Fruit fly (Drosophila melanogaster) whole organism, pupa: ENCODE results near the gene CG11638.

Experiments
- CG32121 ChIP-seq: fragments of 200-800 bp; sonication (Bioruptor generic); IDR thresholded peaks from 2 replicates; pipeline ENCODE4 v1.3.6; 2022; ENCODE audit warnings: missing biosample characterization, missing genetic modification characterization
- CG8159 ChIP-seq: fragments of 200-800 bp; sonication (Bioruptor generic); optimal IDR thresholded peaks from 3 replicates; lab custom pipeline; 2018; ENCODE audit warnings: missing biosample characterization, mild to moderate bottlenecking, missing genetic modification characterization, moderate library complexity
- Ets98B ChIP-seq: fragments of 200-800 bp; sonication (Bioruptor generic); IDR thresholded peaks from 2 replicates; pipeline ENCODE4 v1.3.6; 2022; ENCODE audit warnings: missing biosample characterization, missing genetic modification characterization
- Pif1B ChIP-seq: fragments of 200-800 bp; sonication (Bioruptor generic); optimal IDR thresholded peaks from 3 replicates; lab custom pipeline; 2016; ENCODE audit warnings: missing biosample characterization, missing genetic modification characterization

- no peak for TF ChIP-seq CG32121 (GFP tag; lab: Robert Waterston, UW)
- TF ChIP-seq Pif1B (GFP tag; lab: Kevin White, UChicago), result no peak
- no peak for TF ChIP-seq Ets98B
- no peak for TF ChIP-seq CG8159 (tag; lab: Kevin White, UChicago)
These were observed 21.2 kb upstream of the CG11638 start for dm6 chrX:1047695-1048094.
